Fruit fly (Drosophila melanogaster) whole organism, embryonic: ENCODE data around the gene Spn28Dc.

Experiments
- Bdp1 ChIP-seq: fragments of 200-800 bp; sonication (Bioruptor generic); optimal IDR thresholded peaks from 3 replicates; lab custom pipeline; 2016; ENCODE audit warnings: missing biosample characterization, missing genetic modification characterization
- CG11696 ChIP-seq: fragments of 200-800 bp; sonication (Bioruptor generic); IDR thresholded peaks from 2 replicates; pipeline ENCODE4 v1.3.6; 2022; ENCODE audit warnings: missing biosample characterization, missing genetic modification characterization
- CG14860 ChIP-seq: fragments of 200-800 bp; sonication (Bioruptor generic); IDR thresholded peaks from 3 replicates; pipeline ENCODE4 v1.3.6; 2022; ENCODE audit warnings: missing biosample characterization, missing genetic modification characterization; ENCODE audit not compliant: partially characterized antibody
- CG1647 ChIP-seq: fragments of 200-800 bp; sonication (Bioruptor generic); optimal IDR thresholded peaks from 3 replicates; lab custom pipeline; 2016; ENCODE audit warnings: missing biosample characterization, missing genetic modification characterization
- CG16863 ChIP-seq: fragments of 200-800 bp; sonication (Bioruptor generic); optimal IDR thresholded peaks from 3 replicates; lab custom pipeline; 2016; ENCODE audit warnings: missing biosample characterization, missing genetic modification characterization
- CG17802 ChIP-seq: fragments of 200-800 bp; sonication (Bioruptor generic); optimal IDR thresholded peaks from 2 replicates; lab custom pipeline; 2018; ENCODE audit warnings: missing biosample characterization, mild to moderate bottlenecking, missing genetic modification characterization, moderate library complexity
- CG1832 ChIP-seq: fragments of 200-800 bp; sonication (Bioruptor generic); optimal IDR thresholded peaks from 2 replicates; lab custom pipeline; 2017; ENCODE audit warnings: missing biosample characterization, mild to moderate bottlenecking, missing genetic modification characterization, inconsistent platforms
- CG2712 ChIP-seq: fragments of 200-800 bp; optimal IDR thresholded peaks from 3 replicates; lab custom pipeline; 2019; ENCODE audit warnings: missing biosample characterization, mild to moderate bottlenecking, missing genetic modification characterization, moderate library complexity
- CG3065 ChIP-seq: fragments of 200-800 bp; sonication (Bioruptor generic); optimal IDR thresholded peaks from 2 replicates; lab custom pipeline; 2016; ENCODE audit warnings: missing biosample characterization, missing genetic modification characterization
- CG3726 ChIP-seq: fragments of 200-800 bp; sonication (Bioruptor generic); IDR thresholded peaks from 3 replicates; pipeline ENCODE4, ENCODE4 v1.3.6; 2022; ENCODE audit warnings: missing biosample characterization, missing genetic modification characterization
- CG6254 ChIP-seq: fragments of 200-800 bp; sonication (Bioruptor generic); optimal IDR thresholded peaks from 3 replicates; lab custom pipeline; 2017; ENCODE audit warnings: mild to moderate bottlenecking, missing biosample characterization, missing genetic modification reagents, missing genetic modification characterization
- CG7372 ChIP-seq: fragments of 200-800 bp; sonication (Bioruptor generic); IDR thresholded peaks from 2 replicates; pipeline ENCODE4 v1.3.6; 2022; ENCODE audit warnings: missing biosample characterization, missing genetic modification characterization
- CG7987 ChIP-seq: fragments of 200-800 bp; sonication (Bioruptor generic); optimal IDR thresholded peaks from 2 replicates; lab custom pipeline; 2018; ENCODE audit warnings: missing biosample characterization, mild to moderate bottlenecking, missing genetic modification characterization, moderate library complexity
- Eip74EF ChIP-seq, 2 experiments: fragments of 200-800 bp in 1 of 2; fragments of >200 bp in 1 of 2; sonication (Bioruptor generic) in 1 of 2; optimal IDR thresholded peaks; 2 replicates each; lab custom pipeline; 2017 to 2019; ENCODE audit warnings: missing biosample characterization in 2 of 2, missing genetic modification characterization in 2 of 2, mild to moderate bottlenecking in 1 of 2, moderate library complexity in 1 of 2
- Fer1 ChIP-seq: fragments of 200-800 bp; sonication (Bioruptor generic); optimal IDR thresholded peaks from 2 replicates; lab custom pipeline; 2017; ENCODE audit warnings: missing biosample characterization, mild to moderate bottlenecking, missing genetic modification characterization
- Gug ChIP-seq: fragments of 200-800 bp; sonication (Bioruptor generic); IDR thresholded peaks from 4 replicates; pipeline ENCODE4 v1.3.6; 2022; ENCODE audit warnings: missing biosample characterization, missing genetic modification characterization
- HHEX ChIP-seq: fragments of 200-800 bp; sonication (Bioruptor generic); optimal IDR thresholded peaks from 3 replicates; lab custom pipeline; 2017; ENCODE audit warnings: missing biosample characterization, mild to moderate bottlenecking, missing genetic modification characterization, missing genetic modification reagents
- HLH3B ChIP-seq: fragments of 200-800 bp; sonication (Bioruptor generic); IDR thresholded peaks from 2 replicates; pipeline ENCODE4 v1.3.6; 2022; ENCODE audit warnings: missing biosample characterization, missing genetic modification characterization
- Jarid2 ChIP-seq: fragments of 200-800 bp; sonication (Bioruptor generic); optimal IDR thresholded peaks from 3 replicates; lab custom pipeline; 2017; ENCODE audit warnings: mild to moderate bottlenecking, missing biosample characterization, missing genetic modification reagents, missing genetic modification characterization
- Max ChIP-seq: fragments of 200-800 bp; sonication (Bioruptor generic); optimal IDR thresholded peaks from 2 replicates; lab custom pipeline; 2016; ENCODE audit warnings: missing biosample characterization, mild to moderate bottlenecking, missing genetic modification characterization
- Myb ChIP-seq: fragments of 200-800 bp; sonication (Bioruptor generic); optimal IDR thresholded peaks from 2 replicates; lab custom pipeline; 2016; ENCODE audit warnings: missing biosample characterization, missing genetic modification characterization
- Neu2 ChIP-seq: fragments of 200-800 bp; sonication (Bioruptor generic); optimal IDR thresholded peaks from 3 replicates; lab custom pipeline; 2016; ENCODE audit warnings: missing biosample characterization, missing genetic modification characterization, borderline replicate concordance
- PHDP ChIP-seq: fragments of 200-800 bp; sonication (Bioruptor generic); optimal IDR thresholded peaks from 3 replicates; lab custom pipeline; 2018; ENCODE audit warnings: missing biosample characterization, mild to moderate bottlenecking, missing genetic modification characterization, moderate library complexity
- Poxn ChIP-seq: fragments of 200-800 bp; sonication (Bioruptor generic); IDR thresholded peaks from 2 replicates; pipeline ENCODE4 v1.3.6; 2022; ENCODE audit warnings: missing biosample characterization, missing genetic modification characterization
- Rfx ChIP-seq: fragments of 200-800 bp; sonication (Bioruptor generic); IDR thresholded peaks from 2 replicates; pipeline ENCODE4 v1.3.6; 2022; ENCODE audit warnings: missing biosample characterization, missing genetic modification characterization
- Six4 ChIP-seq: fragments of 200-800 bp; sonication (Bioruptor generic); optimal IDR thresholded peaks from 2 replicates; lab custom pipeline; 2016; ENCODE audit warnings: missing biosample characterization, missing genetic modification characterization
- Sry-δ ChIP-seq: fragments of 200-800 bp; sonication (Bioruptor generic); optimal IDR thresholded peaks from 2 replicates; lab custom pipeline; 2016; ENCODE audit warnings: missing biosample characterization, missing genetic modification characterization
- Xbp1 ChIP-seq: fragments of 200-800 bp; sonication (Bioruptor generic); optimal IDR thresholded peaks from 3 replicates; lab custom pipeline; 2016; ENCODE audit warnings: missing biosample characterization, mild to moderate bottlenecking, missing genetic modification characterization
- cas ChIP-seq: fragments of 200-800 bp; sonication (Bioruptor generic); IDR thresholded peaks from 2 replicates; pipeline ENCODE4 v1.3.6; 2022; ENCODE audit warnings: missing biosample characterization, missing genetic modification characterization
- chif ChIP-seq, 2 experiments: fragments of 200-800 bp; sonication (Bioruptor generic); optimal IDR thresholded peaks; 3 replicates each; lab custom pipeline; 2016; ENCODE audit warnings: missing biosample characterization in 2 of 2, missing genetic modification characterization in 2 of 2
- danr ChIP-seq: fragments of 200-800 bp; sonication (Bioruptor generic); IDR thresholded peaks from 2 replicates; pipeline ENCODE4 v1.3.6; 2022; ENCODE audit warnings: missing biosample characterization, missing genetic modification characterization
- dimm ChIP-seq: fragments of 200-800 bp; sonication (Bioruptor generic); IDR thresholded peaks from 2 replicates; pipeline ENCODE4 v1.3.6; 2022; ENCODE audit warnings: missing biosample characterization, missing genetic modification characterization
- dm ChIP-seq: fragments of 200-800 bp; sonication (Bioruptor generic); optimal IDR thresholded peaks from 3 replicates; lab custom pipeline; 2016; ENCODE audit warnings: missing biosample characterization, missing genetic modification characterization
- dmrt99B ChIP-seq: fragments of 200-800 bp; sonication (Bioruptor generic); optimal IDR thresholded peaks from 2 replicates; lab custom pipeline; 2018; ENCODE audit warnings: missing biosample characterization, mild to moderate bottlenecking, missing genetic modification characterization, moderate library complexity
- fd3F ChIP-seq: fragments of 200-800 bp; sonication (Bioruptor generic); optimal IDR thresholded peaks from 2 replicates; lab custom pipeline; 2018; ENCODE audit warnings: missing biosample characterization, mild to moderate bottlenecking, missing genetic modification characterization, moderate library complexity
- gcm ChIP-seq: fragments of 200-800 bp; sonication (Bioruptor generic); optimal IDR thresholded peaks from 2 replicates; lab custom pipeline; 2019; ENCODE audit warnings: missing biosample characterization, mild to moderate bottlenecking, missing genetic modification characterization, moderate library complexity
- gem ChIP-seq: fragments of 200-800 bp; sonication (Bioruptor generic); optimal IDR thresholded peaks from 2 replicates; lab custom pipeline; 2019; ENCODE audit warnings: missing biosample characterization, mild to moderate bottlenecking, missing genetic modification characterization, moderate library complexity
- inv ChIP-seq: fragments of 200-800 bp; sonication (Bioruptor generic); IDR thresholded peaks from 2 replicates; pipeline ENCODE4 v1.3.6; 2022; ENCODE audit warnings: missing biosample characterization, missing genetic modification characterization; ENCODE audit not compliant: partially characterized antibody
- ken ChIP-seq: fragments of 200-800 bp; sonication (Bioruptor generic); IDR thresholded peaks from 3 replicates; pipeline ENCODE4 v1.3.6; 2022; ENCODE audit warnings: missing biosample characterization, missing genetic modification characterization
- klu ChIP-seq: fragments of 200-800 bp; sonication (Bioruptor generic); IDR thresholded peaks from 2 replicates; pipeline ENCODE4 v1.3.6; 2022; ENCODE audit warnings: missing biosample characterization, missing genetic modification characterization
- nom ChIP-seq: fragments of 200-800 bp; sonication (Bioruptor generic); optimal IDR thresholded peaks from 2 replicates; lab custom pipeline; 2017; ENCODE audit warnings: missing biosample characterization, missing genetic modification characterization, mild to moderate bottlenecking, moderate library complexity, missing genetic modification reagents
- onecut ChIP-seq: fragments of 200-800 bp; sonication (Bioruptor generic); IDR thresholded peaks from 2 replicates; pipeline ENCODE4 v1.3.6; 2022; ENCODE audit warnings: missing biosample characterization, missing genetic modification characterization
- pb ChIP-seq: fragments of 200-800 bp; sonication (Bioruptor generic); optimal IDR thresholded peaks from 3 replicates; lab custom pipeline; 2016; ENCODE audit warnings: missing biosample characterization, missing genetic modification characterization
- phol ChIP-seq: fragments of 200-800 bp; sonication (Bioruptor generic); optimal IDR thresholded peaks from 3 replicates; lab custom pipeline; 2018; ENCODE audit warnings: missing biosample characterization, mild to moderate bottlenecking, missing genetic modification characterization, moderate library complexity
- sd ChIP-seq: fragments of 200-800 bp; sonication (Bioruptor generic); optimal IDR thresholded peaks from 3 replicates; lab custom pipeline; 2018; ENCODE audit warnings: missing biosample characterization, mild to moderate bottlenecking, missing genetic modification characterization, moderate library complexity
- sr ChIP-seq: fragments of 200-800 bp; sonication (Bioruptor generic); IDR thresholded peaks from 3 replicates; pipeline ENCODE4 v1.3.6; 2022; ENCODE audit warnings: missing biosample characterization, missing genetic modification characterization
- twi ChIP-seq: fragments of 200-800 bp; optimal IDR thresholded peaks from 2 replicates; lab custom pipeline; 2019; ENCODE audit warnings: missing biosample characterization, mild to moderate bottlenecking, missing genetic modification characterization, moderate library complexity
- zf30C ChIP-seq: fragments of 200-800 bp; sonication (Bioruptor generic); optimal IDR thresholded peaks from 3 replicates; lab custom pipeline; 2018; ENCODE audit warnings: missing biosample characterization, mild to moderate bottlenecking, missing genetic modification characterization

Gene Spn28Dc

DNA sequence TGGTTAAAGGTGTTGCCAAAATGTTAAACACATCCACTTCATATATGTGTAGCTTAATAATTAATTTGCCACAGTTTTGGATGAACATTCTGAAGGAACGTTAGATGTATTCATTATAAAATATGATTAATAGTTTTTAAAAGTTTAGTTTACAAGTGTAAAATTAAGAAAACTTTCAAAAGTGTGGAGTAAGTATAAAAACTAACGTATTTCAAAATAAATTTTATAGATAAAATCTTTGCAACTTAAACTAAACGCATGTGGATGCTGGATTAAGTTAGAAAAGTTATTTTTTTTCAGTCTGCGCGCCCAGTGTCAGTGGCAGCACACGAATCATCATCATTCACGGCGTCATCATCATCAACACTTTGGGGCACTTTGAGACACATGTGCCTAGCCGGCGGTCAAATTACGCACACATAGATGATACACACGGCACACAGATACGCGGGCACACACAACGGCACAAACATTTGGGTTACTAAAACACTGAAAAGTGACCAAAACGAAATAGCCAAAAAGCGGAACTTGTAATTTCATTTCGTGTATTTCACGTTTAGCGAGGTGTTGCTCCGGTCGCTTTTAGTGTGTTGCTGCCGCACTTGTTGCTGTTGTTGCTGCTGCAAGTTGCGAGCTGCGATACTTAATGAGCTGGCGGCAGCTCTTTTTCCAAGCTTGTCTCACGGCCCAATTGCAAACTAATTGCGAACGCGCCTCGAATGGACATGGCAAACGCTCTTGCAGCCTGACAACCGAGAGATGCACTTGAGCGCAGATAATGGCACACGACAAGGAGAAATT, 49.7 kb downstream of the Spn28Dc start (continued):
- 0 out of 2 replicates have a peak, but pooled peaks have one; percentile 20 for TF ChIP-seq klu (GFP tag; lab: Robert Waterston, UW)
- peak; percentile 69 for TF ChIP-seq onecut
- no peak for TF ChIP-seq CG6254
- TF ChIP-seq CG2712 (tag; lab: Kevin White, UChicago) = peak; percentile 42
- TF ChIP-seq Bdp1 = peak; percentile 5
- peak; percentile 30 for TF ChIP-seq HHEX (GFP tag; lab: Kevin White, UChicago)
- TF ChIP-seq CG16863 (GFP tag; lab: Kevin White, UChicago) = peak; percentile 32
- TF ChIP-seq Poxn (GFP tag; lab: Robert Waterston, UW) = no peak
- peak; percentile 6 for TF ChIP-seq Max (GFP tag; lab: Kevin White, UChicago)
- no peak for TF ChIP-seq nom
- peak; percentile 47 for TF ChIP-seq fd3F (GFP tag; lab: Kevin White, UChicago)
- TF ChIP-seq sd (tag; lab: Kevin White, UChicago) = peak; percentile 5
- no peak for TF ChIP-seq CG1647 (GFP tag; lab: Kevin White, UChicago)
- TF ChIP-seq chif (GFP tag; optimal IDR thresholded peaks at IDR 0.05; lab: Kevin White, UChicago) = peak in 1 of 2 experiments; percentile 11
- TF ChIP-seq inv (GFP tag; lab: Robert Waterston, UW) = no peak
- TF ChIP-seq PHDP (tag; lab: Kevin White, UChicago) = peak; percentile 57
- TF ChIP-seq Rfx (GFP tag; lab: Robert Waterston, UW) = 0 out of 2 replicates have a peak, but pooled peaks have one; percentile 31
- peak; percentile 12 for TF ChIP-seq Fer1 (GFP tag; lab: Kevin White, UChicago)
- TF ChIP-seq CG11696 (GFP tag; lab: Robert Waterston, UW) = no peak
- TF ChIP-seq zf30C (GFP tag; lab: Kevin White, UChicago) = no peak
- TF ChIP-seq ken = 0 out of 3 replicates have a peak, but pooled peaks have one; percentile 33
- TF ChIP-seq pb (GFP tag; lab: Kevin White, UChicago) = no peak
- peak; percentile 70 for TF ChIP-seq HLH3B (GFP tag; lab: Robert Waterston, UW)
- TF ChIP-seq Xbp1 = peak; percentile 44
- peak; percentile 79 for TF ChIP-seq dmrt99B (tag; lab: Kevin White, UChicago)
- no peak for TF ChIP-seq CG17802 (tag; lab: Kevin White, UChicago)
- peak; percentile 36; the same call in 1 of the 3 replicates for TF ChIP-seq CG3726 (GFP tag; lab: Robert Waterston, UW)
- TF ChIP-seq Eip74EF (GFP tag; optimal IDR thresholded peaks at IDR 0.05; lab: Kevin White, UChicago) = peak in 1 of 2 experiments; percentile 56
- TF ChIP-seq Neu2 (GFP tag; lab: Kevin White, UChicago) = no peak
- TF ChIP-seq gcm (GFP tag; lab: Kevin White, UChicago) = peak; percentile 6
- no peak for TF ChIP-seq dm (GFP tag; lab: Kevin White, UChicago)
- TF ChIP-seq CG7987 (GFP tag; lab: Kevin White, UChicago) = no peak
- TF ChIP-seq dimm (GFP tag; lab: Robert Waterston, UW) = 0 out of 2 replicates have a peak, but pooled peaks have one; percentile 51
- peak; percentile 26 for TF ChIP-seq twi (tag; lab: Kevin White, UChicago)
- peak; percentile 29 for TF ChIP-seq Jarid2
- peak; percentile 67; the same call in 1 of the 2 replicates for TF ChIP-seq danr (GFP tag; lab: Robert Waterston, UW)
- TF ChIP-seq CG1832 (GFP tag; lab: Kevin White, UChicago) = no peak
- TF ChIP-seq gem (tag; lab: Kevin White, UChicago) = peak; percentile 70
- no peak for TF ChIP-seq CG14860 (GFP tag; lab: Robert Waterston, UW)
- TF ChIP-seq Six4 (GFP tag; lab: Kevin White, UChicago) = peak; percentile 53
- TF ChIP-seq Myb (GFP tag; lab: Kevin White, UChicago) = no peak
- no peak for TF ChIP-seq sr
- no peak for TF ChIP-seq cas
- TF ChIP-seq Gug (GFP tag; lab: Robert Waterston, UW) = 0 out of 4 replicates have a peak, but pooled peaks have one; percentile 4
- no peak for TF ChIP-seq Sry-δ (GFP tag; lab: Kevin White, UChicago)
- TF ChIP-seq CG7372 = peak; percentile 22; the same call in 1 of the 2 replicates
- TF ChIP-seq CG3065 (GFP tag; lab: Kevin White, UChicago) = no peak
- peak; percentile 52 for TF ChIP-seq phol (tag; lab: Kevin White, UChicago)
